Worm (Caenorhabditis elegans): ENCODE data around the gene K03H6.1.

DNA sequence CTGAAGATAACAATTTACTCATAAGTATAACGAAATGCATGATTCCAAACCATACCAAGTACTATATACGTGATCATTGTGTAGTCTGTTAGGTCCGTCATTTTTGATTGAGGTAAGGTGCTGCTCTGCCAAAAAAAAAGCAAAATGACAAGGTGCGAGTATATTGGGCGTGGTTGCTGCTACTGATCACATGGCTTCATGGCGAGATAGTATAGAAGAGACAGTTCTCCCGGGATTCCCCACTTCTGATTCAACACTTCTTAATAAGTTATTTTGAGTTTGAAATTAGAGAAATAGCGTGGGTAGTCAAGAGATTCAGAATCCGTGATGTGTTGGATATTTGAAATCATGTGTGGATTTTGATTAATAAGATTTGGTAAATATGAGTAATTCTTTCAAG is 2.3 kb upstream of the K03H6.1 start, which contains the start of gene K03H6.4:
- TF ChIP-seq tbx-11 (GFP tag; IDR thresholded peaks at IDR 0.05) (no peak), ama-1 (optimal IDR thresholded peaks at IDR 0.05) (no peak), hmg-4 (GFP tag; optimal IDR thresholded peaks at IDR 0.05) (no peak), B0310.2 (tag; optimal IDR thresholded peaks at IDR 0.05) (no peak), tra-4 (tag; optimal IDR thresholded peaks at IDR 0.05) (no peak), hmbx-1 (tag; optimal IDR thresholded peaks at IDR 0.05) (no peak)
